Worm (Caenorhabditis elegans) whole organism, L3 larva: ENCODE results near the gene bed-3.

Experiments used
- ZK546.5 ChIP-seq: sonication (generic microtip); optimal IDR thresholded peaks from 2 replicates; lab custom pipeline; 2017; ENCODE audit warnings: missing biosample characterization, missing genetic modification characterization
- ceh-16 ChIP-seq: sonication (generic microtip); optimal IDR thresholded peaks from 2 replicates; lab custom pipeline; 2017; ENCODE audit warnings: missing biosample characterization, missing genetic modification characterization
- ceh-28 ChIP-seq: fragments of 150-350 bp; optimal IDR thresholded peaks from 2 replicates; lab custom pipeline; 2014; ENCODE audit warnings: missing biosample characterization, missing genetic modification reagents, missing genetic modification characterization
- elt-1 ChIP-seq: fragments of 150-350 bp; optimal IDR thresholded peaks from 2 replicates; lab custom pipeline; 2014; ENCODE audit warnings: missing biosample characterization, missing genetic modification characterization
- elt-2 ChIP-seq: sonication (generic microtip); optimal IDR thresholded peaks from 2 replicates; lab custom pipeline; 2016; ENCODE audit warnings: missing genetic modification reagents, mild to moderate bottlenecking, missing genetic modification characterization, missing compliant biosample characterization
- elt-3 ChIP-seq, 3 experiments: fragments of 150-350 bp in 1 of 3; sonication (generic microtip) in 2 of 3; optimal IDR thresholded peaks; 2 replicates in 2 of 3; 4 replicates in 1 of 3; lab custom pipeline; 2014 to 2017; ENCODE audit warnings: missing biosample characterization in 3 of 3, missing genetic modification characterization in 3 of 3
- fkh-2 ChIP-seq: fragments of 150-350 bp; optimal IDR thresholded peaks from 2 replicates; lab custom pipeline; 2014; ENCODE audit warnings: missing biosample characterization, missing genetic modification reagents, missing genetic modification characterization
- fos-1 ChIP-seq: fragments of 150-350 bp; optimal IDR thresholded peaks from 2 replicates; lab custom pipeline; 2014; ENCODE audit warnings: missing biosample characterization, missing genetic modification characterization
- hmg-11 ChIP-seq: sonication (generic microtip); optimal IDR thresholded peaks from 2 replicates; lab custom pipeline; 2016; ENCODE audit warnings: missing genetic modification characterization, missing compliant biosample characterization
- jun-1 ChIP-seq: fragments of 150-350 bp; optimal IDR thresholded peaks from 2 replicates; lab custom pipeline; 2014; ENCODE audit warnings: missing biosample characterization, missing genetic modification reagents, missing genetic modification characterization
- lin-15B ChIP-seq: fragments of 150-350 bp; optimal IDR thresholded peaks from 2 replicates; lab custom pipeline; 2014; ENCODE audit warnings: missing biosample characterization, missing genetic modification characterization
- lin-39 ChIP-seq: fragments of 150-350 bp; optimal IDR thresholded peaks from 2 replicates; lab custom pipeline; 2018; ENCODE audit warnings: missing biosample characterization, missing genetic modification reagents, missing genetic modification characterization
- lsy-12 ChIP-seq: sonication (generic microtip); optimal IDR thresholded peaks from 2 replicates; lab custom pipeline; 2016; ENCODE audit warnings: mild to moderate bottlenecking, missing genetic modification characterization, missing compliant biosample characterization
- mdl-1 ChIP-seq: fragments of 150-350 bp; optimal IDR thresholded peaks from 2 replicates; lab custom pipeline; 2014; ENCODE audit warnings: missing biosample characterization, missing genetic modification characterization
- mml-1 ChIP-seq: fragments of 150-350 bp; sonication (generic microtip); optimal IDR thresholded peaks from 3 replicates; lab custom pipeline; 2014; ENCODE audit warnings: missing biosample characterization, missing genetic modification characterization
- nfya-1 ChIP-seq: sonication (generic microtip); optimal IDR thresholded peaks from 2 replicates; lab custom pipeline; 2017; ENCODE audit warnings: missing genetic modification characterization, mild to moderate bottlenecking, missing compliant biosample characterization, antibody characterized with exemption, moderate library complexity; ENCODE audit not compliant: insufficient read depth
- nhr-11 ChIP-seq: fragments of 150-350 bp; optimal IDR thresholded peaks from 2 replicates; lab custom pipeline; 2014; ENCODE audit warnings: missing biosample characterization, missing genetic modification characterization
- nhr-12 ChIP-seq: fragments of 150-350 bp; optimal IDR thresholded peaks from 2 replicates; lab custom pipeline; 2014; ENCODE audit warnings: missing biosample characterization, missing genetic modification characterization
- nhr-23 ChIP-seq: fragments of 150-350 bp; optimal IDR thresholded peaks from 2 replicates; lab custom pipeline; 2014; ENCODE audit warnings: missing biosample characterization, missing genetic modification reagents, missing genetic modification characterization
- nhr-25 ChIP-seq: sonication (generic microtip); optimal IDR thresholded peaks from 2 replicates; lab custom pipeline; 2017; ENCODE audit warnings: missing biosample characterization, missing genetic modification characterization
- nhr-28 ChIP-seq: fragments of 150-350 bp; optimal IDR thresholded peaks from 2 replicates; lab custom pipeline; 2014; ENCODE audit warnings: missing biosample characterization, missing genetic modification characterization
- nhr-43 ChIP-seq: sonication (generic microtip); optimal IDR thresholded peaks from 2 replicates; lab custom pipeline; 2016; ENCODE audit warnings: mild to moderate bottlenecking, missing genetic modification characterization, missing compliant biosample characterization; ENCODE audit not compliant: poor library complexity, severe bottlenecking
- pha-4 ChIP-seq: fragments of 150-350 bp; optimal IDR thresholded peaks from 2 replicates; lab custom pipeline; 2014; ENCODE audit warnings: missing biosample characterization, missing genetic modification reagents, missing genetic modification characterization
- pqm-1 ChIP-seq: fragments of 150-350 bp; optimal IDR thresholded peaks from 2 replicates; lab custom pipeline; 2017; ENCODE audit warnings: missing biosample characterization, missing genetic modification characterization, inconsistent platforms
- sea-2 ChIP-seq: fragments of 150-350 bp; sonication (generic microtip); optimal IDR thresholded peaks from 4 replicates; lab custom pipeline; 2014; ENCODE audit warnings: missing biosample characterization, missing genetic modification reagents, missing genetic modification characterization
- skn-1 ChIP-seq: fragments of 150-350 bp; optimal IDR thresholded peaks from 2 replicates; lab custom pipeline; 2014; ENCODE audit warnings: missing biosample characterization, missing genetic modification characterization
- snpc-4 ChIP-seq: fragments of 150-350 bp; optimal IDR thresholded peaks from 2 replicates; lab custom pipeline; 2014; ENCODE audit warnings: missing biosample characterization, missing genetic modification characterization
- tbx-2 ChIP-seq: sonication (generic microtip); optimal IDR thresholded peaks from 2 replicates; lab custom pipeline; 2016; ENCODE audit warnings: mild to moderate bottlenecking, missing genetic modification characterization, missing compliant biosample characterization
- unc-62 ChIP-seq: fragments of 150-350 bp; sonication (generic microtip); optimal IDR thresholded peaks from 4 replicates; lab custom pipeline; 2014; ENCODE audit warnings: missing biosample characterization, missing genetic modification reagents, missing genetic modification characterization
- zag-1 ChIP-seq: fragments of 150-350 bp; optimal IDR thresholded peaks from 2 replicates; lab custom pipeline; 2014; ENCODE audit warnings: missing biosample characterization, missing genetic modification characterization
- ztf-11 ChIP-seq: fragments of 150-350 bp; optimal IDR thresholded peaks from 2 replicates; lab custom pipeline; 2014; ENCODE audit warnings: missing biosample characterization, missing genetic modification characterization
- ztf-4 ChIP-seq: fragments of 150-350 bp; optimal IDR thresholded peaks from 2 replicates; lab custom pipeline; 2014; ENCODE audit warnings: missing biosample characterization, missing genetic modification characterization

The bed-3 gene

DNA sequence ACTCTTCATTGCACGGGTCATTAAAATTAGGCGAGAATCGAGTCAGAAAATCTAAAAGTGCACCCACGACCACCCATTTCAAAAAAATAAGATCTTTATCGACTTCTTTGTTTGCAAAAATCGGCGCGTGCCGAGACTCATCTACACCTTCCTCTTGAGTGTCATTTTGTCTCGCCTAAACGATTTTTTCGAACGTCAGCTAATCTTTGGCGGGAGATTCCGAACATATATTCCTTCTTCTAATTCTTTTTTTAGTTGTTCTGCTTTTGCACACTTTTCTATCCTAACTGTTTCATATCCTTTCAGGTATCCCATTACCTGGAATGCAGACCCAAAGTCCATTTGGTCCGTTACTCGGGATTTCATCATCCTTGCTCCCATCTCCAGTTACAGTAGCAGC lies at the start of gene bed-3:
Gene bed-3, plus strand, starts transcription at position 301 of the 400 bp plus-strand sequence.
- TF ChIP-seq elt-1 (tag; lab: Kevin White, UChicago) (no peak), ceh-28 (tag; lab: Kevin White, UChicago) (no peak), nhr-28 (tag; lab: Kevin White, UChicago) (no peak), unc-62 (no peak)

DNA sequence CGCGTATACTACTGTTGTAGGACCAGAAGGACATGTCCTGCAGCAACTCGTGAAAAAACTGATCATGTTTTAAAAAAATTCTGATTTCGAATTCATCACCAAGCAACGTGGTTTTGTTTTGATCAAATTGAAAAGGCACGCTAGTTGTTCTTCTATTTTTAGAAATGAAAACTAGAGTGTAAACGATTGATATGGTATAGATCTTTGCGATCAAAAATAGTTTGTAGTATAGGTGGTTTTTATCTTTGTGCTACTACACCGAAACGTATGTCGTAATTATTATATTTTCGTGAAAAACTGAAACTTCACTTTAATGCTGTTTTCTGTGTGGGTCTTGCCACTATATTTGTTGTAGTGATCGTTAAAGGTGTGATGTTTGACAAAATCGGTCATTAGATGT lies 49.5 kb upstream of the bed-3 start:
- TF ChIP-seq pqm-1 (tag; lab: Kevin White, UChicago) (no peak), sea-2 (GFP tag; lab: Kevin White, UChicago) (no peak), nhr-12 (tag; lab: Kevin White, UChicago) (no peak), fkh-2 (tag; lab: Kevin White, UChicago) (no peak), ztf-11 (no peak), zag-1 (no peak), jun-1 (tag; lab: Kevin White, UChicago) (no peak), ceh-28 (tag; lab: Kevin White, UChicago) (no peak), ceh-16 (tag; lab: Kevin White, UChicago) (no peak), pha-4 (no peak)

DNA sequence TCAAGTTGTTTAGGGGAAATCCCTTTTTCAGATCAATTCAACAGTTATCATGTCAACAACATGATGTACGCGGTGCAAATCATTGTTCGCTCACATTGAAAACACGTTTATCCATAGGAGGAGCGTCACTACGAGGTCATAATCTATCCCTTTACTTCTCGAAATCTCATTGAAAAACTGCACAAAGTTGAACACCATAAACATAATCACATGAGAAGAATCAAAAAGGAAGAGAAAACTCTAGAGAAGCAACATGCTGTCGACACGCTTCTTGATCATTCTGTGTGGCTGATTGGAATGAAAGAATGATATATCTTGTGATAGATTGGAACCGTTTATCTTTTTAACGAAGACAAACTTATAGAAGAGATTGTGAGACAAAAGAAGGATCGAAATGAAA lies 48.4 kb upstream of the bed-3 start:
- TF ChIP-seq nhr-25 (tag; lab: Kevin White, UChicago) (peak; percentile 93), mml-1 (tag; lab: Kevin White, UChicago) (no peak), pha-4 (no peak), mdl-1 (tag; lab: Kevin White, UChicago) (peak; percentile 35), fos-1 (tag; lab: Kevin White, UChicago) (no peak), nhr-43 (tag; lab: Kevin White, UChicago) (peak; percentile 99), elt-3 (tag; optimal IDR thresholded peaks at IDR 0.05; lab: Kevin White, UChicago) (peak in 2 of 3 experiments; percentile 40 to 50), lsy-12 (peak; percentile 30), ceh-16 (tag; lab: Kevin White, UChicago) (no peak), ztf-4 (tag; lab: Kevin White, UChicago) (peak; percentile 77), hmg-11 (no peak), nhr-23 (tag; lab: Kevin White, UChicago) (peak; percentile 99), unc-62 (peak; percentile 3), nfya-1 (peak; percentile 29), ceh-28 (tag; lab: Kevin White, UChicago) (peak; percentile 48), nhr-28 (tag; lab: Kevin White, UChicago) (no peak), tbx-2 (tag; lab: Kevin White, UChicago) (peak; percentile 57)

DNA sequence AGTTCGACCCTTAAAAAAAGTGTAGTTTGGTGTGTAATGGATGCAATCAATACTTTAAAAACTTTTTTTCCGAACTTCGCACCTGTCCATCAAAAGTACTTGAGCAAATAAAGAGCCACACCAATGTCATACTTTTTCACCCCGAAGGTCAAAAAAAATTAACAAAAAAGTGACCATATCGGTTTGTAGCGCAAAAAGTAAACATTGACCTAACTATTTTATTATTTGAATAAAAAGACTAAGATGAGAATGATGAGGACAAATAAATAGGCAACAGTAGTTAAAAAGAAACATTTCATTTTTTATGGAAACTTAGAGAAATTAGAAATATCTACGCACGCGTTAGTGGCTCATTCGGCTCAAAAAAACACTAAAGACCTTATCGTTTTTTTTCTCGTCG lies 47.0 kb upstream of the bed-3 start:
- TF ChIP-seq pha-4 = peak; percentile 91
- no peak for TF ChIP-seq lsy-12
- TF ChIP-seq snpc-4 (tag; lab: Kevin White, UChicago) = no peak
- no peak for TF ChIP-seq hmg-11
- TF ChIP-seq sea-2 (GFP tag; lab: Kevin White, UChicago) = no peak
- no peak for TF ChIP-seq jun-1 (tag; lab: Kevin White, UChicago)

DNA sequence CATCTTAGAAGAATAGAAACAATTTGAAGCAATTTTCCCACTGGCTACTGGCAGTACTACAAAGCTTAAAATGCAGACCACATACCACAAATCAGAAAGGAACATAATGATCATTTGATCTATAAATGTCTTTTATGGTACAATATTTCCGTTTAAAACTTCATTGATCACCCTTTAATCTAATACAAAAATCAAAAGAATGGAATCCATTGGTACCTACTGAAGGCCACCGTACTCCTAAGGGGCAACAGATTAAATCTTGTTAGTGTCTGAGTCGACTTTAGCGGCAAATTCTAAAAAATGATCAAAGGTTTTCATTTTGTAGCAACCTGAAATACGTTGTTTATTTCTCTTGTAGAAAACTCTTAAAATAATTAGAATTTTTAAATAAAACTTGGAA lies 44.1 kb upstream of the bed-3 start:
- peak; percentile 3 for TF ChIP-seq nhr-25 (tag; lab: Kevin White, UChicago)
- no peak for TF ChIP-seq lsy-12
- peak; percentile 70 for TF ChIP-seq elt-1 (tag; lab: Kevin White, UChicago)

DNA sequence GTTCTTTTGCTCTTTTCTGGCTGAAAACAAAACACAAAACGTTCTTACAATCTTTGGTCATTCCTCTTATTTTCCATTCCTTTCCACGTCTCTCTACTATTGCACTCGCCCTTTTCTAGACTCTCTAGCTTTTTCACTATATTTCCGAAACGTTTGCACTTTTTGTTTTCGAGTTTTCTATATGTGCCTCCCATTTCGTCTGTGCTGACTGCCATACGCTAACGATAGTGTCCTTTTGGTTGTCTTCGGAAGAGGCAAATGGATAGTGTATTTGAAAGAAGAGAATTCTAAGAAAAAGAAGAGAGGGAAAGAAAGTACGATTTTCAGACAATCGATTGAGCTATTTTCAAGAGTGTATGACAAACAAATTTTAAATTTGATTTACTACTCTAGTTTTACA lies 43.5 kb upstream of the bed-3 start:
- TF ChIP-seq pha-4 (peak; percentile 66), sea-2 (GFP tag; lab: Kevin White, UChicago) (no peak), elt-2 (tag; lab: Kevin White, UChicago) (peak; percentile 60), lin-39 (tag; lab: Kevin White, UChicago) (peak; percentile 1), skn-1 (tag; lab: Kevin White, UChicago) (peak; percentile 2), lin-15B (tag; lab: Kevin White, UChicago) (peak; percentile 18), snpc-4 (tag; lab: Kevin White, UChicago) (no peak), pqm-1 (tag; lab: Kevin White, UChicago) (peak; percentile 77), ZK546.5 (tag; lab: Kevin White, UChicago) (no peak), nfya-1 (peak; percentile 57), nhr-11 (tag; lab: Kevin White, UChicago) (no peak), ceh-28 (tag; lab: Kevin White, UChicago) (peak; percentile 26), hmg-11 (peak; percentile 29)
- TF ChIP-seq, all 47 proteins: peak for 9
